Fruit fly (Drosophila melanogaster) whole organism, adult: ENCODE results near the gene MtnE.

Source experiments
- CG12768 ChIP-seq: fragments of 200-800 bp; sonication (Bioruptor generic); optimal IDR thresholded peaks from 2 replicates; lab custom pipeline; 2017; ENCODE audit warnings: missing biosample characterization, missing genetic modification characterization, mild to moderate bottlenecking, moderate library complexity, missing genetic modification reagents
- CG14711 ChIP-seq: fragments of 200-800 bp; sonication (Bioruptor generic); optimal IDR thresholded peaks from 2 replicates; lab custom pipeline; 2018; ENCODE audit warnings: missing biosample characterization, mild to moderate bottlenecking, missing genetic modification characterization, moderate library complexity
- CG1620 ChIP-seq: fragments of 200-800 bp; sonication (Bioruptor generic); optimal IDR thresholded peaks from 2 replicates; lab custom pipeline; 2016; ENCODE audit warnings: missing biosample characterization, missing genetic modification characterization
- CG7045 ChIP-seq: fragments of 200-800 bp; sonication (Bioruptor generic); optimal IDR thresholded peaks from 2 replicates; lab custom pipeline; 2017; ENCODE audit warnings: missing biosample characterization, mild to moderate bottlenecking, missing genetic modification characterization
- CG7101 ChIP-seq: fragments of 200-800 bp; sonication (Bioruptor generic); optimal IDR thresholded peaks from 2 replicates; lab custom pipeline; 2018; ENCODE audit warnings: missing biosample characterization, mild to moderate bottlenecking, missing genetic modification characterization, moderate library complexity
- Clk ChIP-seq: fragments of 200-800 bp; sonication (Bioruptor generic); optimal IDR thresholded peaks from 2 replicates; lab custom pipeline; 2017; ENCODE audit warnings: missing biosample characterization, missing genetic modification characterization
- Crg-1 ChIP-seq: fragments of 200-800 bp; sonication (Bioruptor generic); optimal IDR thresholded peaks from 2 replicates; lab custom pipeline; 2016; ENCODE audit warnings: missing biosample characterization, missing genetic modification characterization
- bab1 ChIP-seq: fragments of 200-800 bp; sonication (Bioruptor generic); optimal IDR thresholded peaks from 3 replicates; lab custom pipeline; 2019; ENCODE audit warnings: missing biosample characterization, mild to moderate bottlenecking, missing genetic modification characterization, moderate library complexity
- cic ChIP-seq: fragments of 200-800 bp; sonication (Bioruptor generic); optimal IDR thresholded peaks from 2 replicates; lab custom pipeline; 2017; ENCODE audit warnings: missing biosample characterization, mild to moderate bottlenecking, missing genetic modification characterization, moderate library complexity
- kay ChIP-seq: fragments of 200-800 bp; sonication (Bioruptor generic); peaks from one replicate; lab custom pipeline; 2016; ENCODE audit warnings: missing biosample characterization, missing genetic modification characterization, borderline replicate concordance
- ovo ChIP-seq: fragments of 200-800 bp; sonication (Bioruptor generic); optimal IDR thresholded peaks from 2 replicates; lab custom pipeline; 2016; ENCODE audit warnings: missing biosample characterization, missing genetic modification characterization
- tj ChIP-seq: fragments of 200-800 bp; sonication (Bioruptor generic); optimal IDR thresholded peaks from 3 replicates; lab custom pipeline; 2017; ENCODE audit warnings: missing biosample characterization, mild to moderate bottlenecking, missing genetic modification characterization, moderate library complexity

dm6 chr3R:20501910-20502309 lies 32.6 kb downstream of the MtnE start, which contains the start of gene CG46441:
- no peak for TF ChIP-seq kay (GFP tag; lab: Kevin White, UChicago)
- no peak for TF ChIP-seq CG7101 (tag; lab: Kevin White, UChicago)
- no peak for TF ChIP-seq cic
- no peak for TF ChIP-seq tj (GFP tag; lab: Kevin White, UChicago)
- no peak for TF ChIP-seq CG7045 (GFP tag; lab: Kevin White, UChicago)
- TF ChIP-seq CG14711 (tag; lab: Kevin White, UChicago): no peak
- no peak for TF ChIP-seq ovo
- no peak for TF ChIP-seq Clk (GFP tag; lab: Kevin White, UChicago)
- TF ChIP-seq CG12768 (GFP tag; lab: Kevin White, UChicago): no peak
- no peak for TF ChIP-seq Crg-1 (GFP tag; lab: Kevin White, UChicago)
- TF ChIP-seq CG1620 (GFP tag; lab: Kevin White, UChicago): no peak
- no peak for TF ChIP-seq bab1 (GFP tag; lab: Kevin White, UChicago)
